2 worm cellular contexts compared by ENCODE assay signal in the genomic region with DNA sequence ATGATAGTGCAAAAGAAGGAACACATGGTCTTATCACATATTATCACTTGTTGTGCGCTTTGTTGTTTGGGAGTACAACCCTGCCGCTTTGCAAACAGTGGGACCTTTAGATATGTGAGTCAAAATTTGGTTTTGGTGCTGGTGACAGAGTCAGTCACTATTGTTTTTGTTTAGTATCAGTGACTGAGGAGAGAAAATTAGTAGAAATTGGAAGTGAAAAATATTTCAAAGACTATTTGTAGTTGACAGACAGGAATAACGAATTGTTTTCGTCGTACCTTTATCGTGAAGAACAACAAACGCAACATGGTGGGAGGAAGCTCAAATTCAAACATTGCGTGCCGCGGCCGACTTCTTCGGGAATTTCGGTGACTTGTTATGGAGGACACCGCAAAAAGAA.
TF ChIP-seq lines count a peak whose summit lies in the region.

A gene (minus strand): TSS at position 101 of the 400 bp plus-strand sequence.

TF ChIP-seq in whole organism, L4 larva, 104 proteins besides CTCF, POLR2A, EP300 and RAD21:
- no peak for TF ChIP-seq egl-43 (GFP tag; IDR thresholded peaks at IDR 0.05; lab: Robert Waterston, UW)
- TF ChIP-seq aha-1 (tag; lab: Kevin White, UChicago): peak; percentile 2
- no peak for TF ChIP-seq egl-27 (tag; optimal IDR thresholded peaks at IDR 0.05; lab: Kevin White, UChicago)
- TF ChIP-seq ceh-44 (GFP tag; IDR thresholded peaks at IDR 0.05; lab: Robert Waterston, UW): no peak

TF ChIP-seq in whole organism, late embryonic, 69 proteins besides CTCF, POLR2A, EP300 and RAD21:
- TF ChIP-seq ceh-6 (GFP tag; optimal IDR thresholded peaks at IDR 0.05; lab: Kevin White, UChicago) (no peak), elt-2 (tag; optimal IDR thresholded peaks at IDR 0.05; lab: Kevin White, UChicago) (peak; percentile 29), ahr-1 (tag; optimal IDR thresholded peaks at IDR 0.05; lab: Kevin White, UChicago) (no peak)
